Fruit fly (Drosophila melanogaster): ENCODE results near the gene CG45064.

Gene CG45064

DNA sequence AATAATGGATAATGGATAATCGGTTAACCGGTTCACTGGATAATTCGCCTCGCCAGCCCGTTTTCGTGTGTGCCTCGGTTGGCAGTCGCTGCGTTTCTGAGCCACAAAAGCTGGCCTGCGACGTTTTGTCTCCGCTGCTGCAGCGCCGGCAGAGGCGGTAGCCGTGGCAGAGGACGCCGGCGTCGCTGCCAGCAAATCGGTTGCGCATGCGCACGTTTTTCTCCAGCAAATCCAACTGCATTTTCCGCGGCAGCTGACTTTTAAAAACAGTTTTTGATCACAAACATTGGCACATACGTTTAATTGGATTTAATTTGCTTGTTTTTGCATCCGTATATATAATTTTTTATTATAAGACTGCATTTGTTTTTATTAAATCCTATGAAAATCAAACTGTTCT, 14.4 kb upstream of the CG45064 start, which contains the start of gene CG9514:
Gene CG9514 (minus strand): TSS at position 101 of the 400 bp plus-strand sequence.
- TF ChIP-seq Hey (tag; optimal IDR thresholded peaks at IDR 0.05) = no peak
- peak; percentile 53 for TF ChIP-seq Adf1 (GFP tag; IDR thresholded peaks at IDR 0.05)

dm6 chrX:14896310-14896709, 13.9 kb upstream of the CG45064 start:
- TF ChIP-seq dmrt99B (tag; optimal IDR thresholded peaks at IDR 0.05) (peak; percentile 3), sens (GFP tag) (peak; percentile 72), tll (GFP tag; optimal IDR thresholded peaks at IDR 0.05) (no peak), gem (tag; optimal IDR thresholded peaks at IDR 0.05) (peak; percentile 16), Nf-YC (tag; optimal IDR thresholded peaks at IDR 0.05) (no peak), eve (GFP tag; optimal IDR thresholded peaks at IDR 0.05) (no peak), Gug (GFP tag; IDR thresholded peaks at IDR 0.05) (no peak), CG31388 (GFP tag; optimal IDR thresholded peaks at IDR 0.05) (no peak), CG6765 (GFP tag; optimal IDR thresholded peaks at IDR 0.05) (no peak), mam (GFP tag; optimal IDR thresholded peaks at IDR 0.05) (no peak), Sox102F (GFP tag; optimal IDR thresholded peaks at IDR 0.05) (peak; percentile 25)

dm6 chrX:14893872-14894271, 11.5 kb upstream of the CG45064 start:
- TF ChIP-seq Atf6 (GFP tag; IDR thresholded peaks at IDR 0.05) = no peak
- peak; percentile 92 for TF ChIP-seq Blimp-1 (GFP tag; optimal IDR thresholded peaks at IDR 0.05)

DNA sequence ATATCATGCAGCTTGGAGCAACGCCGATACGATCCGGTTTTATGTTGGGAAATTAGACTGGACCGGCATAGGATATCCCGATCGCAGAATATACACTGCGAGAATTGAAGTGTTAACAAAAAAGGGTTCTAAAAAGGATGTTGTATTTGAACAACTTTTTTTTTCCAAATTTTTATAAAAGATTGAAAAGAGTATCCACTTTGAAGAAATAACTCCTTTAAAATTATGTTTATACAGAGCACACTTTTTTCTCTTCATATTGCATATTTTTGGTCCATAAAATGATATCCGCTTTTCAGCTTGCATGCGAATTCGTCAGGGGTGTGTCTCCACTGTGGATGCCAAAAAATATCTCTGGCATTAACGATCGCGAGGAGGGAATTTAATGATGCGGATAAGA, 9.9 kb upstream of the CG45064 start:
- TF ChIP-seq kay (GFP tag; optimal IDR thresholded peaks at IDR 0.05) (no peak), CG18619 (GFP tag; optimal IDR thresholded peaks at IDR 0.05) (no peak), Drgx (GFP tag; IDR thresholded peaks at IDR 0.05) (peak; percentile 52)

dm6 chrX:14885554-14885953, 3.2 kb upstream of the CG45064 start:
- TF ChIP-seq Hmx (GFP tag; optimal IDR thresholded peaks at IDR 0.05) = no peak
- peak; percentile 97 for TF ChIP-seq CG6654 (GFP tag; optimal IDR thresholded peaks at IDR 0.05)
- peak; percentile 35 for TF ChIP-seq oc (tag; optimal IDR thresholded peaks at IDR 0.05)
- TF ChIP-seq CG15073 (GFP tag; optimal IDR thresholded peaks at IDR 0.05) = no peak
- peak; percentile 9 for TF ChIP-seq Blimp-1 (GFP tag; optimal IDR thresholded peaks at IDR 0.05)
- TF ChIP-seq ac (GFP tag; optimal IDR thresholded peaks at IDR 0.05) = no peak
- no peak for TF ChIP-seq BtbVII (GFP tag; optimal IDR thresholded peaks at IDR 0.05)
- TF ChIP-seq Sox100B (GFP tag; optimal IDR thresholded peaks at IDR 0.05) = no peak
- peak; percentile 7 for TF ChIP-seq sqz (GFP tag; optimal IDR thresholded peaks at IDR 0.05)
- peak; percentile 74 for TF ChIP-seq CG12769 (tag; optimal IDR thresholded peaks at IDR 0.05)
- no peak for TF ChIP-seq trem (tag; optimal IDR thresholded peaks at IDR 0.05)
- TF ChIP-seq Abd-B (GFP tag; optimal IDR thresholded peaks at IDR 0.05) = peak; percentile 11

DNA sequence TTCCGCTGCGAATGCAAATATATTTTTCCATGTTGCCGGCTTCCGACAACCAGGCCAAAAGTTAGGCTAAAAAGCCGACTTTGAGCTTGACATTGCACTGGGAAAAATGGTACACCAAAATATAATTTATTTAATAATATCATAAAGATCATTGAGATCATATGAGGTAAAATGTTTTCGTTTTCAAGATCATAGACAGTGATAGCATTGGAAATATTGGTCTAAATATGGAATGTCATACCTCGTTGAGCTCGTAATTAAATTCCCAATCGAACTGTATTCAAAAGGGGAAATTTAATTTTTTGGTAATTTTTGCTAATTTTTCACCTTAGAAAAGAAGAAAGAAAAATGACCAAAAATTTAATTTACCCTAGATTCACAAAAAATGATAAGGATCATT, 1.6 kb upstream of the CG45064 start:
- TF ChIP-seq Nf-YA (GFP tag; IDR thresholded peaks at IDR 0.05) (no peak), Kr (GFP tag; optimal IDR thresholded peaks at IDR 0.05) (no peak), HLH3B (GFP tag; IDR thresholded peaks at IDR 0.05) (no peak), CG17359 (tag; optimal IDR thresholded peaks at IDR 0.05) (no peak), CG3065 (GFP tag; optimal IDR thresholded peaks at IDR 0.05) (no peak), CG2202 (tag; optimal IDR thresholded peaks at IDR 0.05) (no peak), CG15696 (tag; optimal IDR thresholded peaks at IDR 0.05) (no peak), Taf1 (GFP tag; IDR thresholded peaks at IDR 0.05) (no peak), Dll (GFP tag; IDR thresholded peaks at IDR 0.05; ENCODE audit: partially characterized antibody) (no peak), Fer1 (GFP tag; optimal IDR thresholded peaks at IDR 0.05) (no peak), CG34224 (GFP tag; IDR thresholded peaks at IDR 0.05; ENCODE audit: partially characterized antibody) (no peak), ranshi (GFP tag; IDR thresholded peaks at IDR 0.05) (no peak), cas (GFP tag; IDR thresholded peaks at IDR 0.05) (no peak), nmo (GFP tag; optimal IDR thresholded peaks at IDR 0.05) (no peak)
